Fruit fly (Drosophila melanogaster) whole organism, adult: ENCODE data around the gene mthl5.

ENCODE experiments used
- CG11617 ChIP-seq: fragments of 200-800 bp; sonication (Bioruptor generic); optimal IDR thresholded peaks from 2 replicates; lab custom pipeline; 2017; ENCODE audit warnings: mild to moderate bottlenecking, missing biosample characterization, missing genetic modification reagents, missing genetic modification characterization
- CG12768 ChIP-seq: fragments of 200-800 bp; sonication (Bioruptor generic); optimal IDR thresholded peaks from 2 replicates; lab custom pipeline; 2017; ENCODE audit warnings: missing biosample characterization, missing genetic modification characterization, mild to moderate bottlenecking, moderate library complexity, missing genetic modification reagents
- CG14711 ChIP-seq: fragments of 200-800 bp; sonication (Bioruptor generic); optimal IDR thresholded peaks from 2 replicates; lab custom pipeline; 2018; ENCODE audit warnings: missing biosample characterization, mild to moderate bottlenecking, missing genetic modification characterization, moderate library complexity
- CG1620 ChIP-seq: fragments of 200-800 bp; sonication (Bioruptor generic); optimal IDR thresholded peaks from 2 replicates; lab custom pipeline; 2016; ENCODE audit warnings: missing biosample characterization, missing genetic modification characterization
- CG5204 ChIP-seq: fragments of 200-800 bp; sonication (Bioruptor generic); optimal IDR thresholded peaks from 2 replicates; lab custom pipeline; 2016; ENCODE audit warnings: missing biosample characterization, missing genetic modification characterization
- Clk ChIP-seq: fragments of 200-800 bp; sonication (Bioruptor generic); optimal IDR thresholded peaks from 2 replicates; lab custom pipeline; 2017; ENCODE audit warnings: missing biosample characterization, missing genetic modification characterization
- Crg-1 ChIP-seq: fragments of 200-800 bp; sonication (Bioruptor generic); optimal IDR thresholded peaks from 2 replicates; lab custom pipeline; 2016; ENCODE audit warnings: missing biosample characterization, missing genetic modification characterization
- bab1 ChIP-seq: fragments of 200-800 bp; sonication (Bioruptor generic); optimal IDR thresholded peaks from 3 replicates; lab custom pipeline; 2019; ENCODE audit warnings: missing biosample characterization, mild to moderate bottlenecking, missing genetic modification characterization, moderate library complexity
- cic ChIP-seq: fragments of 200-800 bp; sonication (Bioruptor generic); optimal IDR thresholded peaks from 2 replicates; lab custom pipeline; 2017; ENCODE audit warnings: missing biosample characterization, mild to moderate bottlenecking, missing genetic modification characterization, moderate library complexity
- cnc ChIP-seq, 2 experiments: fragments of >200 bp; optimal IDR thresholded peaks; 2 replicates each; lab custom pipeline; 2017
- kay ChIP-seq: fragments of 200-800 bp; sonication (Bioruptor generic); peaks from one replicate; lab custom pipeline; 2016; ENCODE audit warnings: missing biosample characterization, missing genetic modification characterization, borderline replicate concordance
- ovo ChIP-seq: fragments of 200-800 bp; sonication (Bioruptor generic); optimal IDR thresholded peaks from 2 replicates; lab custom pipeline; 2016; ENCODE audit warnings: missing biosample characterization, missing genetic modification characterization
- toe ChIP-seq: fragments of 200-800 bp; sonication (Bioruptor generic); optimal IDR thresholded peaks from 2 replicates; lab custom pipeline; 2016; ENCODE audit warnings: missing biosample characterization, missing genetic modification characterization

DNA sequence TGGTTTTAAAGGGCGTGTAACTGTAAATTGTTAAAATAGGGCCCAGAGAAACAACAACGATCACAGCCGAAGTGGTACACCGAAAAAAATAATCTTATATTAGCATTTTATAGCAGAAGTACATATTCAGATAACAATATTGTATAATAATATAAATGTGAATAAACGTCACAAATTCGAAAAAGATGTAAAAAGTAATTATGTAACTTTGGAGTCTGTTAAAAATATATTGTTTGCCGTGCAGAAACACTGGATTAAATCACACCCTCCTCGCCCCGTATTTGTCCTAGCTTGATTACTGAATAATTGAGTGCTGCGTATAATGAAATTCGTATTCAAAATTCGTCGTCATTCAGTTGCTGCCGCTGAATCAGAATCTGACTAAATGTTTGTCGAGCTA lies 31.8 kb downstream of the mthl5 start:
- TF ChIP-seq Clk (GFP tag; lab: Kevin White, UChicago) (no peak), CG14711 (tag; lab: Kevin White, UChicago) (no peak), cnc (optimal IDR thresholded peaks at IDR 0.05; lab: Kevin White, UChicago) (no peak), CG1620 (GFP tag; lab: Kevin White, UChicago) (no peak), cic (GFP tag; lab: Kevin White, UChicago) (no peak), CG12768 (no peak), ovo (GFP tag; lab: Kevin White, UChicago) (no peak), Crg-1 (GFP tag; lab: Kevin White, UChicago) (no peak), CG11617 (GFP tag; lab: Kevin White, UChicago) (no peak), kay (GFP tag; lab: Kevin White, UChicago) (no peak), toe (GFP tag; lab: Kevin White, UChicago) (no peak), CG5204 (no peak), bab1 (no peak)
